Fruit fly (Drosophila melanogaster) S2 (cell line): Measurements from ENCODE around the gene CG18249.

Experiments used
- CG8478 ChIP-seq: fragments of >200 bp; optimal IDR thresholded peaks from 2 replicates; lab custom pipeline; 2018
- CTCF ChIP-seq, 2 experiments: fragments of >200 bp; optimal IDR thresholded peaks; 2 replicates each; lab custom pipeline; 2018

dm6 chr3R:8176058-8176673, 43.8 kb upstream of the CG18249 start:
- TF ChIP-seq CG8478 (lab: Kevin White, UChicago) (no peak), CTCF (optimal IDR thresholded peaks at IDR 0.05; lab: Kevin White, UChicago) (no peak)
